Worm (Caenorhabditis elegans): ENCODE data around the gene R09F10.3.

The R09F10.3 gene

ce11 chrX:8268083-8268482 lies 26.3 kb upstream of the R09F10.3 start:
- TF ChIP-seq die-1 (tag; optimal IDR thresholded peaks at IDR 0.05): no peak
- TF ChIP-seq lin-54 (GFP tag; optimal IDR thresholded peaks at IDR 0.05): no peak
- no peak for TF ChIP-seq hlh-26 (GFP tag; conservative IDR thresholded peaks at IDR 0.05)
- no peak for TF ChIP-seq sea-2 (GFP tag; IDR thresholded peaks at IDR 0.05)
- no peak for TF ChIP-seq mes-4 (tag; optimal IDR thresholded peaks at IDR 0.05)
- TF ChIP-seq pbrm-1 (GFP tag; IDR thresholded peaks at IDR 0.05): no peak
- TF ChIP-seq bed-2 (GFP tag; IDR thresholded peaks at IDR 0.05): no peak
- TF ChIP-seq hmg-20 (GFP tag; IDR thresholded peaks at IDR 0.05): no peak
- TF ChIP-seq zim-3 (tag; optimal IDR thresholded peaks at IDR 0.05): no peak

- TF ChIP-seq tlf-1 (GFP tag; optimal IDR thresholded peaks at IDR 0.05): no peak
- no peak for TF ChIP-seq madf-6 (GFP tag; IDR thresholded peaks at IDR 0.05)
- TF ChIP-seq bed-1 (GFP tag; IDR thresholded peaks at IDR 0.05): no peak
- no peak for TF ChIP-seq madf-3 (GFP tag; IDR thresholded peaks at IDR 0.05)
- no peak for TF ChIP-seq chd-7 (tag; optimal IDR thresholded peaks at IDR 0.05)
- no peak for TF ChIP-seq nfya-1 (tag; optimal IDR thresholded peaks at IDR 0.05; ENCODE audit: borderline replicate concordance, insufficient read depth)
Measured at ce11 chrX:8270971-8271553, 23.4 kb upstream of the R09F10.3 start, which contains the start of gene cutl-29. TSS of gene cutl-29 (minus strand) at chrX:8271021.

ce11 chrX:8273496-8273895 lies 20.9 kb upstream of the R09F10.3 start:
- TF ChIP-seq unc-130 (GFP tag; optimal IDR thresholded peaks at IDR 0.05): no peak
- no peak for TF ChIP-seq Y53G8AR.9 (GFP tag; conservative IDR thresholded peaks at IDR 0.05)
- no peak for TF ChIP-seq Y79H2A.3 (GFP tag; conservative IDR thresholded peaks at IDR 0.05)
- no peak for TF ChIP-seq madf-6 (GFP tag; IDR thresholded peaks at IDR 0.05)
- TF ChIP-seq athp-1 (tag; optimal IDR thresholded peaks at IDR 0.05): no peak
- no peak for TF ChIP-seq lsl-1 (GFP tag; optimal IDR thresholded peaks at IDR 0.05)
- no peak for TF ChIP-seq egrh-3 (GFP tag; IDR thresholded peaks at IDR 0.05)
- no peak for TF ChIP-seq F55B11.4 (tag; optimal IDR thresholded peaks at IDR 0.05; ENCODE audit: borderline replicate concordance, insufficient read depth)
- no peak for TF ChIP-seq T07F8.4 (tag; optimal IDR thresholded peaks at IDR 0.05)
- TF ChIP-seq snpc-4 (GFP tag; optimal IDR thresholded peaks at IDR 0.05): no peak
- TF ChIP-seq snpc-4 (tag; optimal IDR thresholded peaks at IDR 0.05): no peak
- no peak for TF ChIP-seq B0035.1 (tag; optimal IDR thresholded peaks at IDR 0.05)
- no peak for TF ChIP-seq tbx-9 (tag; optimal IDR thresholded peaks at IDR 0.05; ENCODE audit: borderline replicate concordance)

DNA sequence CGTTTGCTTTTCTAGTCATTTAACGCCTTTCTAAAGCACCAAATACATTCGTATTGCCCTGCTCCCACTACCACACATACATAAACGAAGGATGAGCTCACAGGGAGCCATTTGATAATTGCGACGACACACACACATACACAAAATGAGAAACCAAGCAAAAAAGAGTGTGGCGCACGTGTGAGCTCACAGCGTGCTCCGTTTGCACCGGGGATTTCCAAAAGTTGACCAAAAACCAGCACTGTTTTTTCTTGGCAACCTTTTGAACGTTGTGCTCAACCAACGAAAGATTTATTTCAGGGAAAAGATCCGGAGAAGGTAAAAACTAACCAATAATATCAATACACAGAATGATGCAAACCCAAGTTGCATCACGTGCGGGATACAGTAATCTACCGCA lies 19.6 kb upstream of the R09F10.3 start, which contains the start of gene ksr-1:
ksr-1 (plus strand) TSS at position 301 of the 400 bp plus-strand sequence.
- TF ChIP-seq F23B12.7 (tag; optimal IDR thresholded peaks at IDR 0.05; ENCODE audit: insufficient read depth) (no peak), zim-3 (tag; optimal IDR thresholded peaks at IDR 0.05) (no peak), atf-7 (tag; optimal IDR thresholded peaks at IDR 0.05) (no peak)

- TF ChIP-seq tlf-1 (GFP tag; optimal IDR thresholded peaks at IDR 0.05) (no peak), mxl-1 (tag; optimal IDR thresholded peaks at IDR 0.05) (no peak), Y79H2A.3 (GFP tag; conservative IDR thresholded peaks at IDR 0.05) (no peak), lin-26 (GFP tag; IDR thresholded peaks at IDR 0.05) (no peak), snpc-4 (GFP tag; optimal IDR thresholded peaks at IDR 0.05) (no peak), snpc-4 (tag; optimal IDR thresholded peaks at IDR 0.05) (no peak), egl-18 (GFP tag; IDR thresholded peaks at IDR 0.05) (no peak), F37B4.10 (GFP tag; IDR thresholded peaks at IDR 0.05) (no peak), B0019.2 (GFP tag; conservative IDR thresholded peaks at IDR 0.05) (no peak), nhr-27 (tag; optimal IDR thresholded peaks at IDR 0.05) (no peak), F39B2.1 (GFP tag; IDR thresholded peaks at IDR 0.05) (no peak), madf-6 (GFP tag; IDR thresholded peaks at IDR 0.05) (no peak), rpc-1 (optimal IDR thresholded peaks at IDR 0.05) (no peak), rpc-1 (tag; optimal IDR thresholded peaks at IDR 0.05) (no peak), F52B5.7 (tag; optimal IDR thresholded peaks at IDR 0.05) (no peak), hlh-12 (tag; optimal IDR thresholded peaks at IDR 0.05) (no peak), somi-1 (GFP tag; optimal IDR thresholded peaks at IDR 0.05) (no peak), lin-54 (GFP tag; optimal IDR thresholded peaks at IDR 0.05) (no peak)
Measured at ce11 chrX:8276333-8276732, 18.1 kb upstream of the R09F10.3 start.
